Fruit fly (Drosophila melanogaster) whole organism, prepupa: ENCODE data around the gene Gmd.

ENCODE experiments used
- Blimp-1 ChIP-seq: fragments of 200-800 bp; sonication (Bioruptor generic); optimal IDR thresholded peaks from 3 replicates; lab custom pipeline; 2017; ENCODE audit warnings: missing biosample characterization, missing genetic modification characterization, mild to moderate bottlenecking, moderate library complexity, missing genetic modification reagents
- CG10631 ChIP-seq: fragments of 200-800 bp; sonication (Bioruptor generic); optimal IDR thresholded peaks from 2 replicates; lab custom pipeline; 2016; ENCODE audit warnings: missing biosample characterization, missing genetic modification characterization
- CG10669 ChIP-seq: fragments of 200-800 bp; sonication (Bioruptor generic); optimal IDR thresholded peaks from 3 replicates; lab custom pipeline; 2018; ENCODE audit warnings: missing biosample characterization, mild to moderate bottlenecking, missing genetic modification characterization, moderate library complexity
- CG11294 ChIP-seq: fragments of 200-800 bp; sonication (Bioruptor generic); IDR thresholded peaks from 2 replicates; pipeline ENCODE4 v1.3.6; 2022; ENCODE audit warnings: missing biosample characterization, missing genetic modification characterization
- CG11762 ChIP-seq: fragments of 200-800 bp; sonication (Bioruptor generic); optimal IDR thresholded peaks from 3 replicates; lab custom pipeline; 2016; ENCODE audit warnings: missing biosample characterization, missing genetic modification characterization; ENCODE audit not compliant: insufficient read depth
- CG11902 ChIP-seq: fragments of 200-800 bp; sonication (Bioruptor generic); optimal IDR thresholded peaks from 3 replicates; lab custom pipeline; 2016; ENCODE audit warnings: missing biosample characterization, missing genetic modification characterization
- CG15336 ChIP-seq: fragments of 200-800 bp; sonication (Bioruptor generic); IDR thresholded peaks from 2 replicates; pipeline ENCODE4 v1.3.6; 2022; ENCODE audit warnings: missing biosample characterization, missing genetic modification characterization
- CG1621 ChIP-seq: fragments of 200-800 bp; sonication (Bioruptor generic); optimal IDR thresholded peaks from 3 replicates; lab custom pipeline; 2018; ENCODE audit warnings: missing biosample characterization, mild to moderate bottlenecking, missing genetic modification characterization
- CG16779 ChIP-seq: fragments of 200-800 bp; sonication (Bioruptor generic); optimal IDR thresholded peaks from 3 replicates; lab custom pipeline; 2017; ENCODE audit warnings: missing biosample characterization, mild to moderate bottlenecking, missing genetic modification characterization
- CG3032 ChIP-seq: fragments of 200-800 bp; optimal IDR thresholded peaks from 2 replicates; lab custom pipeline; 2019; ENCODE audit warnings: missing biosample characterization, mild to moderate bottlenecking, missing genetic modification characterization, moderate library complexity
- CG32006 ChIP-seq: fragments of 200-800 bp; sonication (Bioruptor generic); optimal IDR thresholded peaks from 3 replicates; lab custom pipeline; 2017; ENCODE audit warnings: missing biosample characterization, mild to moderate bottlenecking, missing genetic modification characterization
- CG4318 ChIP-seq: fragments of 200-800 bp; sonication (Bioruptor generic); optimal IDR thresholded peaks from 3 replicates; lab custom pipeline; 2017; ENCODE audit warnings: missing biosample characterization, mild to moderate bottlenecking, missing genetic modification characterization
- CG6808 ChIP-seq: fragments of 200-800 bp; sonication (Bioruptor generic); optimal IDR thresholded peaks from 3 replicates; lab custom pipeline; 2017; ENCODE audit warnings: missing biosample characterization, missing genetic modification characterization, mild to moderate bottlenecking, moderate library complexity, missing genetic modification reagents
- CG7368 ChIP-seq: fragments of 200-800 bp; sonication (Bioruptor generic); optimal IDR thresholded peaks from 3 replicates; lab custom pipeline; 2016; ENCODE audit warnings: missing biosample characterization, missing genetic modification characterization
- CG8319 ChIP-seq: fragments of 200-800 bp; sonication (Bioruptor generic); optimal IDR thresholded peaks from 3 replicates; lab custom pipeline; 2016; ENCODE audit warnings: missing biosample characterization, missing genetic modification characterization
- CG8632 ChIP-seq: fragments of 200-800 bp; sonication (Bioruptor generic); optimal IDR thresholded peaks from 3 replicates; lab custom pipeline; 2016; ENCODE audit warnings: missing biosample characterization, missing genetic modification characterization
- Eip75B ChIP-seq: fragments of 200-800 bp; sonication (Bioruptor generic); optimal IDR thresholded peaks from 3 replicates; lab custom pipeline; 2016; ENCODE audit warnings: missing biosample characterization, missing genetic modification characterization
- Eip78C ChIP-seq: fragments of 200-800 bp; sonication (Bioruptor generic); peaks from one replicate; lab custom pipeline; 2016; ENCODE audit warnings: missing biosample characterization, missing genetic modification characterization
- Eip93F ChIP-seq: fragments of 200-800 bp; sonication (Bioruptor generic); optimal IDR thresholded peaks from 2 replicates; lab custom pipeline; 2016; ENCODE audit warnings: missing biosample characterization, mild to moderate bottlenecking, missing genetic modification characterization
- Ets21C ChIP-seq: fragments of 200-800 bp; sonication (Bioruptor generic); optimal IDR thresholded peaks from 3 replicates; lab custom pipeline; 2016; ENCODE audit warnings: missing biosample characterization, missing genetic modification characterization
- Ets96B ChIP-seq: fragments of 200-800 bp; optimal IDR thresholded peaks from 2 replicates; lab custom pipeline; 2019; ENCODE audit warnings: missing biosample characterization, mild to moderate bottlenecking, missing genetic modification characterization, moderate library complexity
- Hr38 ChIP-seq: sonication (Bioruptor generic); optimal IDR thresholded peaks from 2 replicates; lab custom pipeline; 2016; ENCODE audit warnings: missing biosample characterization, missing genetic modification characterization
- Hr39 ChIP-seq: fragments of 200-800 bp; sonication (Bioruptor generic); optimal IDR thresholded peaks from 2 replicates; lab custom pipeline; 2016; ENCODE audit warnings: missing biosample characterization, missing genetic modification characterization
- Lpt ChIP-seq: fragments of 200-800 bp; sonication (Bioruptor generic); optimal IDR thresholded peaks from 3 replicates; lab custom pipeline; 2016; ENCODE audit warnings: missing biosample characterization, missing genetic modification characterization
- Met ChIP-seq: fragments of 200-800 bp; sonication (Bioruptor generic); optimal IDR thresholded peaks from 3 replicates; lab custom pipeline; 2016; ENCODE audit warnings: missing biosample characterization, missing genetic modification characterization
- OdsH ChIP-seq: fragments of 200-800 bp; sonication (Bioruptor generic); optimal IDR thresholded peaks from 3 replicates; lab custom pipeline; 2016; ENCODE audit warnings: missing biosample characterization, missing genetic modification characterization
- Sox102F ChIP-seq: fragments of 200-800 bp; sonication (Bioruptor generic); optimal IDR thresholded peaks from 2 replicates; lab custom pipeline; 2016; ENCODE audit warnings: missing biosample characterization, mild to moderate bottlenecking, missing genetic modification characterization
- Sox15 ChIP-seq: fragments of 200-800 bp; sonication (Bioruptor generic); optimal IDR thresholded peaks from 3 replicates; lab custom pipeline; 2016; ENCODE audit warnings: missing biosample characterization, missing genetic modification characterization
- cyc ChIP-seq: fragments of 200-800 bp; sonication (Bioruptor generic); optimal IDR thresholded peaks from 3 replicates; lab custom pipeline; 2016; ENCODE audit warnings: missing biosample characterization, missing genetic modification characterization
- eg ChIP-seq: fragments of 200-800 bp; sonication (Bioruptor generic); IDR thresholded peaks from 3 replicates; pipeline ENCODE4 v1.3.6; 2022; ENCODE audit warnings: missing biosample characterization, missing genetic modification characterization
- esn ChIP-seq: fragments of 200-800 bp; sonication (Bioruptor generic); optimal IDR thresholded peaks from 2 replicates; lab custom pipeline; 2016; ENCODE audit warnings: missing biosample characterization, mild to moderate bottlenecking, missing genetic modification characterization, moderate library complexity
- fd59A ChIP-seq: fragments of 200-800 bp; sonication (Bioruptor generic); optimal IDR thresholded peaks from 2 replicates; lab custom pipeline; 2017; ENCODE audit warnings: missing biosample characterization, mild to moderate bottlenecking, missing genetic modification characterization, missing genetic modification reagents
- fkh ChIP-seq: fragments of 200-800 bp; sonication (Bioruptor generic); optimal IDR thresholded peaks from 3 replicates; lab custom pipeline; 2017; ENCODE audit warnings: missing biosample characterization, mild to moderate bottlenecking, missing genetic modification characterization, moderate library complexity
- lz ChIP-seq: fragments of 200-800 bp; sonication (Bioruptor generic); optimal IDR thresholded peaks from 3 replicates; lab custom pipeline; 2016; ENCODE audit warnings: missing biosample characterization, missing genetic modification characterization
- net ChIP-seq: fragments of 200-800 bp; sonication (Bioruptor generic); optimal IDR thresholded peaks from 3 replicates; lab custom pipeline; 2016; ENCODE audit warnings: missing biosample characterization, missing genetic modification characterization
- pdm3 ChIP-seq: fragments of 200-800 bp; sonication (Bioruptor generic); optimal IDR thresholded peaks from 3 replicates; lab custom pipeline; 2016; ENCODE audit warnings: missing biosample characterization, missing genetic modification characterization
- salr ChIP-seq, 2 experiments: fragments of 200-800 bp; sonication (Bioruptor generic); optimal IDR thresholded peaks; 3 replicates each; lab custom pipeline; 2016 to 2018; ENCODE audit warnings: missing biosample characterization in 2 of 2, missing genetic modification characterization in 2 of 2, mild to moderate bottlenecking in 1 of 2
- ss ChIP-seq, 2 experiments: fragments of 200-800 bp; sonication (Bioruptor generic); optimal IDR thresholded peaks; 2 replicates in 1 of 2; 3 replicates in 1 of 2; lab custom pipeline; 2017 to 2018; ENCODE audit warnings: mild to moderate bottlenecking in 2 of 2, missing biosample characterization in 2 of 2, missing genetic modification characterization in 2 of 2, moderate library complexity in 1 of 2
- svp ChIP-seq: fragments of 200-800 bp; sonication (Bioruptor generic); peaks from one replicate; lab custom pipeline; 2016; ENCODE audit warnings: missing biosample characterization, missing genetic modification characterization

Gmd gene

dm6 chr2L:4955094-4955823 lies 21.6 kb downstream of the Gmd start, which contains the start of the genes Jon25Bi and Marcal1:
TSS of gene Jon25Bi (minus strand) at chr2L:4955144.
TSS of gene Marcal1 (plus strand) at chr2L:4955509.
- TF ChIP-seq CG3032 (tag; lab: Kevin White, UChicago) = no peak
- TF ChIP-seq net = no peak
- TF ChIP-seq Eip75B (GFP tag; lab: Kevin White, UChicago) = no peak
- TF ChIP-seq CG16779 = no peak
- no peak for TF ChIP-seq svp (GFP tag; lab: Kevin White, UChicago)
- no peak for TF ChIP-seq Sox102F (GFP tag; lab: Kevin White, UChicago)
- no peak for TF ChIP-seq eg (GFP tag; lab: Robert Waterston, UW)
- TF ChIP-seq Sox15 (GFP tag; lab: Kevin White, UChicago) = no peak
- TF ChIP-seq ss (GFP tag; optimal IDR thresholded peaks at IDR 0.05; lab: Kevin White, UChicago) = no peak

- TF ChIP-seq Eip93F (GFP tag; lab: Kevin White, UChicago) = no peak
Measured at dm6 chr2L:4953086-4953570, 23.7 kb downstream of the Gmd start, which contains the start of gene Jon25Bii. TSS of gene Jon25Bii (minus strand) at chr2L:4953136.

dm6 chr2L:4950667-4951066 lies 26.2 kb downstream of the Gmd start, which contains the start of gene Jon25Biii:
TSS of gene Jon25Biii (minus strand) at chr2L:4950767.
- TF ChIP-seq CG10631 (GFP tag; lab: Kevin White, UChicago) (no peak), Blimp-1 (GFP tag; lab: Kevin White, UChicago) (no peak), Met (GFP tag; lab: Kevin White, UChicago) (no peak), svp (GFP tag; lab: Kevin White, UChicago) (no peak), CG1621 (tag; lab: Kevin White, UChicago) (no peak), CG10669 (GFP tag; lab: Kevin White, UChicago) (no peak), esn (no peak), Lpt (GFP tag; lab: Kevin White, UChicago) (no peak), CG7368 (GFP tag; lab: Kevin White, UChicago) (no peak), fd59A (no peak), net (no peak), OdsH (no peak)

- TF ChIP-seq fkh (GFP tag; lab: Kevin White, UChicago) (peak; percentile 63), CG8319 (GFP tag; lab: Kevin White, UChicago) (peak; percentile 91), CG11762 (GFP tag; lab: Kevin White, UChicago) (no peak), eg (GFP tag; lab: Robert Waterston, UW) (no peak)
Measured at dm6 chr2L:4949453-4950045, 27.3 kb downstream of the Gmd start, which contains the start of gene jet. TSS of gene jet (minus strand) at chr2L:4949784.

dm6 chr2L:4945300-4945699 lies 31.5 kb downstream of the Gmd start, which contains the start of the genes mRpL24 and betaggt-I:
TSS of gene mRpL24 (minus strand) at chr2L:4945361.
TSS of gene betaggt-I (plus strand) at chr2L:4945579.
- TF ChIP-seq Blimp-1 (GFP tag; lab: Kevin White, UChicago) (peak; percentile 87), salr (GFP tag; optimal IDR thresholded peaks at IDR 0.05; lab: Kevin White, UChicago) (peak in 1 of 2 experiments; percentile 94), pdm3 (GFP tag; lab: Kevin White, UChicago) (peak; percentile 97), ss (GFP tag; optimal IDR thresholded peaks at IDR 0.05; lab: Kevin White, UChicago) (peak; percentile 89 to 94), CG15336 (GFP tag; lab: Robert Waterston, UW) (peak; percentile 97), CG8319 (GFP tag; lab: Kevin White, UChicago) (peak; percentile 89), CG3032 (tag; lab: Kevin White, UChicago) (peak; percentile 99), esn (peak; percentile 98), lz (GFP tag; lab: Kevin White, UChicago) (peak; percentile 97), CG32006 (peak; percentile 97), fkh (GFP tag; lab: Kevin White, UChicago) (peak; percentile 87), CG6808 (GFP tag; lab: Kevin White, UChicago) (peak; percentile 90), cyc (GFP tag; lab: Kevin White, UChicago) (peak; percentile 95), CG11294 (GFP tag; lab: Robert Waterston, UW) (peak; percentile 96), CG4318 (GFP tag; lab: Kevin White, UChicago) (peak; percentile 94), Eip93F (GFP tag; lab: Kevin White, UChicago) (peak; percentile 81), CG16779 (peak; percentile 90), Hr38 (GFP tag; lab: Kevin White, UChicago) (no peak), CG11902 (GFP tag; lab: Kevin White, UChicago) (peak; percentile 92), CG8632 (GFP tag; lab: Kevin White, UChicago) (peak; percentile 96), Sox15 (GFP tag; lab: Kevin White, UChicago) (peak; percentile 96), Ets21C (peak; percentile 90), Lpt (GFP tag; lab: Kevin White, UChicago) (peak; percentile 94), Hr39 (GFP tag; lab: Kevin White, UChicago) (peak; percentile 90), Eip78C (GFP tag; lab: Kevin White, UChicago) (peak; percentile 99), Ets96B (tag; lab: Kevin White, UChicago) (peak; percentile 98), OdsH (peak; percentile 98)
